Fruit fly (Drosophila melanogaster): Measurements from ENCODE around the gene cDIP.

The cDIP gene

DNA sequence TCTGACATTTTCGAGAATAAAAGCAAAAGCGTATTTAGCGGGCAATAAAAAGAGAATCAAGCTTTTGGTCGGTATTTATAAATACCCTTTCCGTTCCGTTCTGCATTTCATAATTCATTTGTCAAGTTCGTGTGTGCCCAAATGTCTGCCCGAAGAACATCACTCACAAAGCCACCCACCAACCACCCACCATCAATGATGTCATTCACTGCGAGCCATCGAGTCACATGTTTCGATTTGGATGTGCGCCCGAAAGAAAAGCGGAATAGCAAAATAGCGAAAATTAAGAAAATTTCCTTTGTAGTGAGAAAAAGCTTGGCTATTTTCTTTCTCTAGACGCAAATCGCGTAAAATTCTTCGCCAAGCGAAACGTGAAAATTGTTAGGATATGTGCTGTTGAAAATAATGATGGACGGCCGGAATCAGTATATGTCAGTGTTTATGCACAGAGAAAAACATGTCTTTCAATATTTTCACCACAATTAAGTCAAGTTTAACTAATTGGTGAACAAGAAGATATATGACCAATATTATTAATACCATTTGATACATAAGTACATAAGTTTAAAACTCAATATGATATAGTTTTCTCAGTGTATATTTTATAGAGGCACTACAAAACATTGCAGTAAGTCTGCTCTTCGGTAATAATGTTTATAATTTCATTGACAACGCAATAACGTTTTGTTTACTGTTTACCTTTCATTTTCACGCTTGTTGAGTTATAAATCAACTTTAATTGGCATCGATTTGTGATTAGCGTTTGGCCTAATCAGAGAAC is 9.6 kb downstream of the cDIP start (continued):
- TF ChIP-seq bbx (GFP tag; IDR thresholded peaks at IDR 0.05; ENCODE audit: partially characterized antibody) = no peak
- peak; percentile 60 for TF ChIP-seq CG17385 (GFP tag; optimal IDR thresholded peaks at IDR 0.05)
- no peak for TF ChIP-seq h (optimal IDR thresholded peaks at IDR 0.05)
- peak; percentile 44; the same call in 1 of the 2 replicates for TF ChIP-seq lmd (GFP tag; IDR thresholded peaks at IDR 0.05)
- no peak for TF ChIP-seq trh (GFP tag; optimal IDR thresholded peaks at IDR 0.05)
- TF ChIP-seq Mrtf (GFP tag; IDR thresholded peaks at IDR 0.05) = peak; percentile 27; the same call in 1 of the 3 replicates
- no peak for TF ChIP-seq dan (GFP tag; IDR thresholded peaks at IDR 0.05)
- TF ChIP-seq grau (tag; optimal IDR thresholded peaks at IDR 0.05) = peak; percentile 76
- TF ChIP-seq NK7.1 (GFP tag; optimal IDR thresholded peaks at IDR 0.05) = peak; percentile 16
- TF ChIP-seq NFAT (GFP tag; IDR thresholded peaks at IDR 0.05) = no peak
- TF ChIP-seq CG14710 (tag; optimal IDR thresholded peaks at IDR 0.05) = peak; percentile 8
- TF ChIP-seq CG9932 (GFP tag; IDR thresholded peaks at IDR 0.05) = peak; percentile 74
- no peak for TF ChIP-seq vfl (GFP tag; optimal IDR thresholded peaks at IDR 0.05)
- no peak for TF ChIP-seq Poxn (GFP tag; IDR thresholded peaks at IDR 0.05)
- no peak for TF ChIP-seq Trl (optimal IDR thresholded peaks at IDR 0.05)
- no peak for TF ChIP-seq Trl (GFP tag; optimal IDR thresholded peaks at IDR 0.05)
- no peak for TF ChIP-seq gt (GFP tag; IDR thresholded peaks at IDR 0.05)
- TF ChIP-seq CG12744 (GFP tag; optimal IDR thresholded peaks at IDR 0.05) = no peak
- no peak for TF ChIP-seq ro (GFP tag; IDR thresholded peaks at IDR 0.05)
- TF ChIP-seq gce (GFP tag; IDR thresholded peaks at IDR 0.05) = no peak; the same call in 2 of the 3 replicates
- no peak for TF ChIP-seq wek (GFP tag; optimal IDR thresholded peaks at IDR 0.05)
- peak; percentile 86; the same call in 2 of the 4 replicates for TF ChIP-seq chinmo (GFP tag; IDR thresholded peaks at IDR 0.05; ENCODE audit: partially characterized antibody)
- peak; percentile 69 for TF ChIP-seq sens (GFP tag)
- TF ChIP-seq ken (GFP tag; IDR thresholded peaks at IDR 0.05) = no peak
- peak; percentile 45 for TF ChIP-seq Oli (tag; optimal IDR thresholded peaks at IDR 0.05)
- no peak for TF ChIP-seq Tbp (GFP tag; optimal IDR thresholded peaks at IDR 0.05)
- peak; percentile 2 for TF ChIP-seq Myb (GFP tag; optimal IDR thresholded peaks at IDR 0.05)
- 0 out of 3 replicates have a peak, but pooled peaks have one; percentile 52 for TF ChIP-seq so (GFP tag; IDR thresholded peaks at IDR 0.05)
- TF ChIP-seq repo (GFP tag; optimal IDR thresholded peaks at IDR 0.05) = no peak
- TF ChIP-seq ci (GFP tag; IDR thresholded peaks at IDR 0.05) = peak; percentile 56; the same call in 1 of the 3 replicates
- no peak for TF ChIP-seq Rx (GFP tag; IDR thresholded peaks at IDR 0.05)
- TF ChIP-seq CoRest (tag; optimal IDR thresholded peaks at IDR 0.05) = peak; percentile 69
- no peak for TF ChIP-seq Doc2 (GFP tag; IDR thresholded peaks at IDR 0.05)
- TF ChIP-seq tna (GFP tag; IDR thresholded peaks at IDR 0.05; ENCODE audit: partially characterized antibody) = no peak
- TF ChIP-seq C15 (GFP tag; IDR thresholded peaks at IDR 0.05) = 0 out of 3 replicates have a peak, but pooled peaks have one; percentile 51
- peak; percentile 54 for TF ChIP-seq Chrac-16 (GFP tag; optimal IDR thresholded peaks at IDR 0.05)
- peak; percentile 39; the same call in 1 of the 2 replicates for TF ChIP-seq MBD-R2 (GFP tag; IDR thresholded peaks at IDR 0.05)
- TF ChIP-seq Lpt (GFP tag; optimal IDR thresholded peaks at IDR 0.05) = no peak
- no peak for TF ChIP-seq MESR4 (GFP tag; optimal IDR thresholded peaks at IDR 0.05)
- TF ChIP-seq sna (GFP tag; IDR thresholded peaks at IDR 0.05; ENCODE audit: partially characterized antibody) = no peak
- TF ChIP-seq CG30403 (GFP tag; optimal IDR thresholded peaks at IDR 0.05) = peak; percentile 62
- TF ChIP-seq knrl (GFP tag; IDR thresholded peaks at IDR 0.05; ENCODE audit: partially characterized antibody) = no peak
- TF ChIP-seq CG3726 (GFP tag; IDR thresholded peaks at IDR 0.05) = no peak
- peak; percentile 7; the same call in 1 of the 4 replicates for TF ChIP-seq Gug (GFP tag; IDR thresholded peaks at IDR 0.05)
- no peak for TF ChIP-seq Fer2 (tag; optimal IDR thresholded peaks at IDR 0.05)
- peak; percentile 20 for TF ChIP-seq CG10654 (GFP tag; optimal IDR thresholded peaks at IDR 0.05)
- no peak for TF ChIP-seq ATbp (GFP tag; optimal IDR thresholded peaks at IDR 0.05)
- TF ChIP-seq CG2116 (GFP tag; optimal IDR thresholded peaks at IDR 0.05) = peak; percentile 8
- peak; percentile 52; the same call in 1 of the 2 replicates for TF ChIP-seq stc (GFP tag; IDR thresholded peaks at IDR 0.05)
- peak; percentile 37 for TF ChIP-seq CG9817 (tag; optimal IDR thresholded peaks at IDR 0.05)
- no peak for TF ChIP-seq CG8359 (GFP tag; optimal IDR thresholded peaks at IDR 0.05; ENCODE audit: borderline replicate concordance)

All from whole organism, embryonic.